Worm (Caenorhabditis elegans): ENCODE data around the gene ostb-1.

DNA sequence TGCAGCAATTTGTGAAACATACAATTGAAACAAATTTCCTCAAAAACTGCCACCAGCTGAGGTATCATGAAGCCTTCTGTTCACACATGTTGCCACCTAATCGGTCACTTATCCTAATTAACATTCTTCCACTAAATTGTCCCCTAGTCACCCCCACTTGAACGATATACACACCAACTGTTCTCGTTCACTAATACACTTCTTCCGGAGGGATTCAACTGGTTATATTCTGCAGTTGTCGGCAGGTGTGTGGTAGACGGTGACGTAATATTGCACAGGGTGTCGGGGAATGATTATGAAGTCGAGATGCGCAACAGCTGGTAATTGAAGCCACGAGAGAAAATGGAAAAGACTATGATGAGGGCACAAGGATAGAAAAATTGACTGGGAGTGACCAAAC, 48.9 kb upstream of the ostb-1 start:
- TF ChIP-seq nhr-120 (GFP tag; IDR thresholded peaks at IDR 0.05) (no peak), attf-3 (GFP tag; conservative IDR thresholded peaks at IDR 0.05) (no peak), unc-130 (GFP tag; optimal IDR thresholded peaks at IDR 0.05) (no peak), B0336.3 (GFP tag; IDR thresholded peaks at IDR 0.05) (no peak), nhr-179 (tag; optimal IDR thresholded peaks at IDR 0.05) (no peak), F52B5.7 (tag; optimal IDR thresholded peaks at IDR 0.05) (no peak), zim-3 (tag; optimal IDR thresholded peaks at IDR 0.05) (no peak), ztf-25 (GFP tag; IDR thresholded peaks at IDR 0.05) (0 out of 2 replicates have a peak, but pooled peaks have one; percentile 16), hrde-1 (tag; optimal IDR thresholded peaks at IDR 0.05; ENCODE audit: borderline replicate concordance) (no peak)
